Fruit fly (Drosophila melanogaster): Measurements from ENCODE around the gene UQCR-6.4L.

- no peak for TF ChIP-seq usp (GFP tag; optimal IDR thresholded peaks at IDR 0.05)
- TF ChIP-seq pan (optimal IDR thresholded peaks at IDR 0.05) = no peak
Observed at dm6 chr3L:16594922-16595518, 28.5 kb downstream of the UQCR-6.4L start, which contains the start of the genes spd-2 and Apl.

All from whole organism.